Fruit fly (Drosophila melanogaster) whole organism, pupa: Measurements from ENCODE around the gene CG11986.

Experiments
- CG10348 ChIP-seq: fragments of 200-800 bp; sonication (Bioruptor generic); IDR thresholded peaks from 2 replicates; pipeline ENCODE4 v1.3.6; 2022; ENCODE audit warnings: missing biosample characterization, missing genetic modification characterization
- CG12605 ChIP-seq: fragments of 200-800 bp; sonication (Bioruptor generic); IDR thresholded peaks from 2 replicates; pipeline ENCODE4 v1.3.6; 2022; ENCODE audit warnings: missing biosample characterization, missing genetic modification characterization
- CG13204 ChIP-seq: fragments of 200-800 bp; sonication (Bioruptor generic); optimal IDR thresholded peaks from 2 replicates; lab custom pipeline; 2018; ENCODE audit warnings: missing biosample characterization, mild to moderate bottlenecking, missing genetic modification characterization, moderate library complexity
- CG14655 ChIP-seq: fragments of 200-800 bp; sonication (Bioruptor generic); optimal IDR thresholded peaks from 3 replicates; lab custom pipeline; 2017; ENCODE audit warnings: mild to moderate bottlenecking, missing biosample characterization, missing genetic modification reagents, missing genetic modification characterization
- CG15710 ChIP-seq: fragments of 200-800 bp; sonication (Bioruptor generic); optimal IDR thresholded peaks from 2 replicates; lab custom pipeline; 2018; ENCODE audit warnings: missing biosample characterization, mild to moderate bottlenecking, missing genetic modification characterization, moderate library complexity
- CG17806 ChIP-seq: fragments of 200-800 bp; sonication (Bioruptor generic); optimal IDR thresholded peaks from 2 replicates; lab custom pipeline; 2018; ENCODE audit warnings: missing biosample characterization, mild to moderate bottlenecking, missing genetic modification characterization, moderate library complexity
- CG32121 ChIP-seq: fragments of 200-800 bp; sonication (Bioruptor generic); IDR thresholded peaks from 2 replicates; pipeline ENCODE4 v1.3.6; 2022; ENCODE audit warnings: missing biosample characterization, missing genetic modification characterization
- CG34367 ChIP-seq: fragments of 200-800 bp; sonication (Bioruptor generic); optimal IDR thresholded peaks from 2 replicates; lab custom pipeline; 2018; ENCODE audit warnings: missing biosample characterization, mild to moderate bottlenecking, missing genetic modification characterization
- CG4496 ChIP-seq: fragments of 200-800 bp; sonication (Bioruptor generic); IDR thresholded peaks from 3 replicates; pipeline ENCODE4 v1.3.6; 2022; ENCODE audit warnings: missing biosample characterization, missing genetic modification characterization
- CG8159 ChIP-seq: fragments of 200-800 bp; sonication (Bioruptor generic); optimal IDR thresholded peaks from 3 replicates; lab custom pipeline; 2018; ENCODE audit warnings: missing biosample characterization, mild to moderate bottlenecking, missing genetic modification characterization, moderate library complexity
- CG8301 ChIP-seq: fragments of 200-800 bp; sonication (Bioruptor generic); optimal IDR thresholded peaks from 2 replicates; lab custom pipeline; 2018; ENCODE audit warnings: missing biosample characterization, mild to moderate bottlenecking, missing genetic modification characterization
- CG9948 ChIP-seq: fragments of 200-800 bp; sonication (Bioruptor generic); optimal IDR thresholded peaks from 2 replicates; lab custom pipeline; 2018; ENCODE audit warnings: missing biosample characterization, mild to moderate bottlenecking, missing genetic modification characterization, moderate library complexity
- D1 ChIP-seq: fragments of 200-800 bp; sonication (Bioruptor generic); optimal IDR thresholded peaks from 2 replicates; lab custom pipeline; 2018; ENCODE audit warnings: missing biosample characterization, mild to moderate bottlenecking, missing genetic modification characterization, moderate library complexity
- EcR ChIP-seq: fragments of 200-800 bp; sonication (Bioruptor generic); optimal IDR thresholded peaks from 3 replicates; lab custom pipeline; 2019; ENCODE audit warnings: missing biosample characterization, missing genetic modification characterization, mild to moderate bottlenecking, moderate library complexity, missing genetic modification reagents
- Ets98B ChIP-seq: fragments of 200-800 bp; sonication (Bioruptor generic); IDR thresholded peaks from 2 replicates; pipeline ENCODE4 v1.3.6; 2022; ENCODE audit warnings: missing biosample characterization, missing genetic modification characterization
- Pif1A ChIP-seq: fragments of 200-800 bp; sonication (Bioruptor generic); optimal IDR thresholded peaks from 3 replicates; lab custom pipeline; 2016; ENCODE audit warnings: missing biosample characterization, missing genetic modification characterization
- Pif1B ChIP-seq: fragments of 200-800 bp; sonication (Bioruptor generic); optimal IDR thresholded peaks from 3 replicates; lab custom pipeline; 2016; ENCODE audit warnings: missing biosample characterization, missing genetic modification characterization
- Snoo ChIP-seq: fragments of 200-800 bp; sonication (Bioruptor generic); optimal IDR thresholded peaks from 3 replicates; lab custom pipeline; 2017; ENCODE audit warnings: missing biosample characterization, mild to moderate bottlenecking, missing genetic modification characterization, inconsistent platforms
- fd96Ca ChIP-seq: fragments of 200-800 bp; sonication (Bioruptor generic); IDR thresholded peaks from 3 replicates; pipeline ENCODE4 v1.3.6; 2022; ENCODE audit warnings: missing biosample characterization, missing genetic modification characterization
- gl ChIP-seq: fragments of 200-800 bp; sonication (Bioruptor generic); optimal IDR thresholded peaks from 2 replicates; lab custom pipeline; 2018; ENCODE audit warnings: missing biosample characterization, mild to moderate bottlenecking, missing genetic modification characterization
- rn ChIP-seq: fragments of 200-800 bp; sonication (Bioruptor generic); IDR thresholded peaks from 2 replicates; pipeline ENCODE4 v1.3.6; 2022; ENCODE audit warnings: missing biosample characterization, missing genetic modification characterization

CG11986 gene

DNA sequence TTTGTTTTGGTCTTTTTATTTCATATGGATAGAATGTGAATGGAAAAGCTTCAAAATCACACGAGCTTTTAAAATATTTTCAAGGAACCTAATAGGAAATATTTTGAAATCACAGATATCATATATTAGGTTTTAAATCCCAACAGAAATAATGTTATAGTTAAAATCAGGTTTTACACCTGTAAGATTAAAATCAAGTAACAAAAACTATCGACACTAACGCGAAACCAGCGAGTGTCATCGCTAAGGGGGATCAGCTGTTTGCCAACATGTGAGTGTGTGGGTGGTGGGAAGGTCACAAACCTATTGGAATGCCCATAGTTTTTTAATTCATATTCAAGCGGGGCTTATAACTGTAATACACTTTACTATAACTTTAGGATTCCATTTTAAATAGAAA, 23.4 kb downstream of the CG11986 start, which contains the start of gene hyx:
hyx (plus strand) TSS at position 109 of the 400 bp plus-strand sequence.
- peak; percentile 20 for TF ChIP-seq CG17806 (tag; lab: Kevin White, UChicago)
- TF ChIP-seq CG14655 (GFP tag; lab: Kevin White, UChicago), result no peak
- TF ChIP-seq gl (tag; lab: Kevin White, UChicago), result no peak
- TF ChIP-seq CG13204 (GFP tag; lab: Kevin White, UChicago), result no peak
- 0 out of 3 replicates have a peak, but pooled peaks have one; percentile 24 for TF ChIP-seq CG4496 (GFP tag; lab: Robert Waterston, UW)
- TF ChIP-seq CG32121 (GFP tag; lab: Robert Waterston, UW), result peak; percentile 36; the same call in 1 of the 2 replicates
- no peak for TF ChIP-seq fd96Ca (GFP tag; lab: Robert Waterston, UW)
- TF ChIP-seq Snoo (tag; lab: Kevin White, UChicago), result peak; percentile 21
- peak; percentile 93 for TF ChIP-seq EcR (GFP tag; lab: Kevin White, UChicago)
- peak; percentile 11 for TF ChIP-seq CG15710 (tag; lab: Kevin White, UChicago)

DNA sequence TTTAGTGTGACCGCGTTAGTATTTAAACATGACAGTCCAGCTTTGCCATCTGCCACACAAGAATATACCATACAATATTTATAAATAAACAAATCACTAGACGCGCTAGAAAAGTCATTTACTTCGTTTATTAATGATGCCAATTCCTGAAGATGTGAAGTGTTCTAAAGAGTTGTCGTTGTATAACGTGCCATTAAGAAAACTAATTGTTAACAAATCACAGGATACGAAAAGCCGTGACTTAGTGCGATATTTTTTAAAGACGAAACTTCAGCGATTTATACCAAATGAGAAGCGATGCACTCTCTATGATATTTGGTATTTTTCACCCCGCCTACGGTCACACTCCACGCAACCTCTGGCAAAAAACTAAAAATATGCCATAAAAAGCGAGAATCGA, 24.2 kb downstream of the CG11986 start, which contains the start of gene neur:
neur (minus strand) TSS at position 24 of the 400 bp plus-strand sequence.
- TF ChIP-seq CG34367 (tag; lab: Kevin White, UChicago) (no peak), CG12605 (GFP tag; lab: Robert Waterston, UW) (no peak), CG13204 (GFP tag; lab: Kevin White, UChicago) (no peak), CG10348 (GFP tag; lab: Robert Waterston, UW) (no peak), CG14655 (GFP tag; lab: Kevin White, UChicago) (no peak), fd96Ca (GFP tag; lab: Robert Waterston, UW) (no peak), rn (GFP tag; lab: Robert Waterston, UW) (no peak), CG9948 (tag; lab: Kevin White, UChicago) (no peak), CG8301 (tag; lab: Kevin White, UChicago) (no peak), Pif1A (no peak), Snoo (tag; lab: Kevin White, UChicago) (no peak), CG8159 (tag; lab: Kevin White, UChicago) (no peak), D1 (tag; lab: Kevin White, UChicago) (no peak), Ets98B (GFP tag; lab: Robert Waterston, UW) (no peak)
- TF ChIP-seq, all 21 proteins: peak for 0

dm6 chr3R:9043610-9044009, 28.4 kb downstream of the CG11986 start:
- TF ChIP-seq EcR (GFP tag; lab: Kevin White, UChicago) (peak; percentile 78), CG8159 (tag; lab: Kevin White, UChicago) (no peak)

- no peak for TF ChIP-seq CG15710 (tag; lab: Kevin White, UChicago)
- TF ChIP-seq CG4496 (GFP tag; lab: Robert Waterston, UW), result no peak
- no peak for TF ChIP-seq CG17806 (tag; lab: Kevin White, UChicago)
- TF ChIP-seq D1 (tag; lab: Kevin White, UChicago), result no peak
- TF ChIP-seq CG8159 (tag; lab: Kevin White, UChicago), result no peak
- TF ChIP-seq CG12605 (GFP tag; lab: Robert Waterston, UW), result no peak
- no peak for TF ChIP-seq EcR (GFP tag; lab: Kevin White, UChicago)
- TF ChIP-seq gl (tag; lab: Kevin White, UChicago), result no peak
- TF ChIP-seq CG34367 (tag; lab: Kevin White, UChicago), result no peak
- TF ChIP-seq CG13204 (GFP tag; lab: Kevin White, UChicago), result no peak
- no peak for TF ChIP-seq fd96Ca (GFP tag; lab: Robert Waterston, UW)
- TF ChIP-seq, all 21 proteins: peak for 0
Observed at dm6 chr3R:9045733-9046132, 30.5 kb downstream of the CG11986 start.

- no peak for TF ChIP-seq gl (tag; lab: Kevin White, UChicago)
- TF ChIP-seq CG4496 (GFP tag; lab: Robert Waterston, UW), result no peak
- TF ChIP-seq CG15710 (tag; lab: Kevin White, UChicago), result no peak
- TF ChIP-seq CG10348 (GFP tag; lab: Robert Waterston, UW), result no peak
Observed at dm6 chr3R:9046954-9047353, 31.7 kb downstream of the CG11986 start.

dm6 chr3R:9047561-9048465, 32.6 kb downstream of the CG11986 start, which contains the start of gene Rel:
Rel (minus strand) TSS chr3R:9047977.
- TF ChIP-seq CG9948 (tag; lab: Kevin White, UChicago), result peak; percentile 59
- TF ChIP-seq CG4496 (GFP tag; lab: Robert Waterston, UW), result no peak
- TF ChIP-seq gl (tag; lab: Kevin White, UChicago), result no peak
- TF ChIP-seq CG13204 (GFP tag; lab: Kevin White, UChicago), result no peak
- TF ChIP-seq CG32121 (GFP tag; lab: Robert Waterston, UW), result no peak
- TF ChIP-seq Snoo (tag; lab: Kevin White, UChicago), result peak; percentile 47
- TF ChIP-seq EcR (GFP tag; lab: Kevin White, UChicago), result peak; percentile 4
- TF ChIP-seq Ets98B (GFP tag; lab: Robert Waterston, UW), result no peak
- no peak for TF ChIP-seq CG10348 (GFP tag; lab: Robert Waterston, UW)
- no peak for TF ChIP-seq Pif1A
- no peak for TF ChIP-seq fd96Ca (GFP tag; lab: Robert Waterston, UW)
- TF ChIP-seq CG8159 (tag; lab: Kevin White, UChicago), result peak; percentile 80
- no peak for TF ChIP-seq CG14655 (GFP tag; lab: Kevin White, UChicago)
- no peak for TF ChIP-seq CG8301 (tag; lab: Kevin White, UChicago)
- peak; percentile 74 for TF ChIP-seq CG15710 (tag; lab: Kevin White, UChicago)
- TF ChIP-seq CG34367 (tag; lab: Kevin White, UChicago), result peak; percentile 41
- no peak for TF ChIP-seq Pif1B (GFP tag; lab: Kevin White, UChicago)
- TF ChIP-seq CG12605 (GFP tag; lab: Robert Waterston, UW), result no peak
- TF ChIP-seq D1 (tag; lab: Kevin White, UChicago), result no peak
- TF ChIP-seq rn (GFP tag; lab: Robert Waterston, UW), result no peak
- peak; percentile 55 for TF ChIP-seq CG17806 (tag; lab: Kevin White, UChicago)
